Fruit fly (Drosophila melanogaster) whole organism, embryonic: ENCODE results near the gene Osi2.
A peak's percentile ranks its signal among the peaks of the same experiment; 100 is the strongest.

ENCODE experiments used
- CG10267 ChIP-seq: fragments of 200-800 bp; sonication (Bioruptor generic); optimal IDR thresholded peaks from 2 replicates; lab custom pipeline; 2018; ENCODE audit warnings: missing biosample characterization, mild to moderate bottlenecking, missing genetic modification characterization, moderate library complexity
- CG11247 ChIP-seq: fragments of 200-800 bp; sonication (Bioruptor generic); IDR thresholded peaks from 2 replicates; pipeline ENCODE4 v1.3.6; 2022; ENCODE audit warnings: missing biosample characterization, missing genetic modification characterization
- CG11456 ChIP-seq: fragments of 200-800 bp; sonication (Bioruptor generic); IDR thresholded peaks from 3 replicates; pipeline ENCODE4 v1.3.6; 2022; ENCODE audit warnings: missing biosample characterization, missing genetic modification characterization
- CG11504 ChIP-seq: fragments of 200-800 bp; sonication (Bioruptor generic); optimal IDR thresholded peaks from 3 replicates; lab custom pipeline; 2019; ENCODE audit warnings: missing biosample characterization, mild to moderate bottlenecking, missing genetic modification characterization, moderate library complexity
- CG12942 ChIP-seq: fragments of 200-800 bp; sonication (Bioruptor generic); optimal IDR thresholded peaks from 3 replicates; lab custom pipeline; 2016; ENCODE audit warnings: missing biosample characterization, missing genetic modification characterization
- CG14441 ChIP-seq: fragments of 200-800 bp; sonication (Bioruptor generic); IDR thresholded peaks from 2 replicates; pipeline ENCODE4 v1.3.6; 2022; ENCODE audit warnings: missing biosample characterization, missing genetic modification characterization
- CG14667 ChIP-seq: fragments of 200-800 bp; sonication (Bioruptor generic); IDR thresholded peaks from 2 replicates; pipeline ENCODE4 v1.3.6; 2022; ENCODE audit warnings: missing biosample characterization, missing genetic modification characterization
- CG1602 ChIP-seq: fragments of 200-800 bp; sonication (Bioruptor generic); optimal IDR thresholded peaks from 3 replicates; lab custom pipeline; 2016; ENCODE audit warnings: missing biosample characterization, missing genetic modification characterization
- CG16813 ChIP-seq: fragments of 200-800 bp; sonication (Bioruptor generic); IDR thresholded peaks from 3 replicates; pipeline ENCODE4 v1.3.6; 2022; ENCODE audit warnings: missing biosample characterization, missing genetic modification characterization; ENCODE audit not compliant: partially characterized antibody
- CG16815 ChIP-seq: fragments of 200-800 bp; sonication (Bioruptor generic); optimal IDR thresholded peaks from 3 replicates; lab custom pipeline; 2017; ENCODE audit warnings: missing biosample characterization, mild to moderate bottlenecking, missing genetic modification characterization
- CG31224 ChIP-seq: fragments of 200-800 bp; sonication (Bioruptor generic); IDR thresholded peaks from 2 replicates; pipeline ENCODE4 v1.3.6; 2022; ENCODE audit warnings: missing biosample characterization, missing genetic modification characterization
- CG31441 ChIP-seq: fragments of 200-800 bp; sonication (Bioruptor generic); IDR thresholded peaks from 2 replicates; pipeline ENCODE4 v1.3.6; 2022; ENCODE audit warnings: missing biosample characterization, missing genetic modification characterization
- CG32772 ChIP-seq: fragments of 200-800 bp; sonication (Bioruptor generic); IDR thresholded peaks from 2 replicates; pipeline ENCODE4 v1.3.6; 2022; ENCODE audit warnings: missing biosample characterization, missing genetic modification characterization
- CG6689 ChIP-seq: fragments of 200-800 bp; sonication (Bioruptor generic); IDR thresholded peaks from 2 replicates; pipeline ENCODE4 v1.3.6; 2022; ENCODE audit warnings: missing biosample characterization, missing genetic modification characterization
- CG6765 ChIP-seq: fragments of 200-800 bp; sonication (Bioruptor generic); optimal IDR thresholded peaks from 3 replicates; lab custom pipeline; 2017; ENCODE audit warnings: missing biosample characterization, mild to moderate bottlenecking, missing genetic modification characterization
- CG7556 ChIP-seq: fragments of 200-800 bp; sonication (Bioruptor generic); optimal IDR thresholded peaks from 2 replicates; lab custom pipeline; 2017; ENCODE audit warnings: missing biosample characterization, mild to moderate bottlenecking, missing genetic modification characterization
- CG8944 ChIP-seq: fragments of 200-800 bp; sonication (Bioruptor generic); optimal IDR thresholded peaks from 3 replicates; lab custom pipeline; 2016; ENCODE audit warnings: missing biosample characterization, missing genetic modification characterization
- CG9876 ChIP-seq: fragments of 200-800 bp; sonication (Bioruptor generic); optimal IDR thresholded peaks from 2 replicates; lab custom pipeline; 2016; ENCODE audit warnings: missing biosample characterization, missing genetic modification characterization
- CHES-1-like ChIP-seq: fragments of 200-800 bp; sonication (Bioruptor generic); optimal IDR thresholded peaks from 2 replicates; lab custom pipeline; 2016; ENCODE audit warnings: missing biosample characterization, missing genetic modification characterization
- Camta ChIP-seq: fragments of 200-800 bp; sonication (Bioruptor generic); optimal IDR thresholded peaks from 2 replicates; lab custom pipeline; 2016; ENCODE audit warnings: missing biosample characterization, missing genetic modification characterization
- CoRest ChIP-seq: fragments of 200-800 bp; sonication (Bioruptor generic); optimal IDR thresholded peaks from 3 replicates; lab custom pipeline; 2018; ENCODE audit warnings: missing biosample characterization, mild to moderate bottlenecking, missing genetic modification characterization, moderate library complexity
- HLH3B ChIP-seq: fragments of 200-800 bp; sonication (Bioruptor generic); IDR thresholded peaks from 2 replicates; pipeline ENCODE4 v1.3.6; 2022; ENCODE audit warnings: missing biosample characterization, missing genetic modification characterization
- Hr3 ChIP-seq: fragments of 200-800 bp; sonication (Bioruptor generic); optimal IDR thresholded peaks from 3 replicates; lab custom pipeline; 2016; ENCODE audit warnings: missing biosample characterization, missing genetic modification characterization
- Hr51 ChIP-seq, 2 experiments: fragments of 200-800 bp; sonication (Bioruptor generic); optimal IDR thresholded peaks; 2 replicates in 1 of 2; 3 replicates in 1 of 2; lab custom pipeline; 2016 to 2018; ENCODE audit warnings: missing biosample characterization in 2 of 2, missing genetic modification characterization in 2 of 2, mild to moderate bottlenecking in 1 of 2, moderate library complexity in 1 of 2
- Hr78 ChIP-seq, 2 experiments: fragments of 200-800 bp in 1 of 2; fragments of >200 bp in 1 of 2; sonication (Bioruptor generic) in 1 of 2; optimal IDR thresholded peaks; 2 replicates each; lab custom pipeline; 2017 to 2019; ENCODE audit warnings: missing biosample characterization in 2 of 2, missing genetic modification characterization in 2 of 2, mild to moderate bottlenecking in 1 of 2, moderate library complexity in 1 of 2
- Med ChIP-seq: fragments of 200-800 bp; sonication (Bioruptor generic); peaks from one replicate; lab custom pipeline; 2016; ENCODE audit warnings: missing biosample characterization, missing genetic modification characterization, mild to moderate bottlenecking, inconsistent platforms, moderate library complexity
- Pdp1 ChIP-seq, 2 experiments: fragments of 200-800 bp; sonication (Bioruptor generic); optimal IDR thresholded peaks; 3 replicates each; lab custom pipeline; 2016; ENCODE audit warnings: missing biosample characterization in 2 of 2, missing genetic modification characterization in 2 of 2, mild to moderate bottlenecking in 1 of 2, moderate library complexity in 1 of 2
- Rfx ChIP-seq: fragments of 200-800 bp; sonication (Bioruptor generic); IDR thresholded peaks from 2 replicates; pipeline ENCODE4 v1.3.6; 2022; ENCODE audit warnings: missing biosample characterization, missing genetic modification characterization
- Sox102F ChIP-seq: fragments of 200-800 bp; sonication (Bioruptor generic); optimal IDR thresholded peaks from 2 replicates; lab custom pipeline; 2018; ENCODE audit warnings: missing biosample characterization, mild to moderate bottlenecking, missing genetic modification characterization, moderate library complexity
- Stat92E ChIP-seq, 3 experiments: fragments of >200 bp in 2 of 3; fragments of 200-800 bp in 1 of 3; sonication (Bioruptor generic) in 1 of 3; optimal IDR thresholded peaks; 2 replicates each; lab custom pipeline; 2017 to 2019; ENCODE audit warnings: missing biosample characterization in 3 of 3, missing genetic modification characterization in 3 of 3, mild to moderate bottlenecking in 1 of 3, moderate library complexity in 1 of 3
- Xbp1 ChIP-seq: fragments of 200-800 bp; sonication (Bioruptor generic); optimal IDR thresholded peaks from 3 replicates; lab custom pipeline; 2016; ENCODE audit warnings: missing biosample characterization, mild to moderate bottlenecking, missing genetic modification characterization
- al ChIP-seq: fragments of 200-800 bp; sonication (Bioruptor generic); IDR thresholded peaks from 2 replicates; pipeline ENCODE4 v1.3.6; 2022; ENCODE audit warnings: missing biosample characterization, missing genetic modification characterization
- ara ChIP-seq: fragments of 200-800 bp; sonication (Bioruptor generic); IDR thresholded peaks from 2 replicates; pipeline ENCODE4 v1.3.6; 2022; ENCODE audit warnings: missing biosample characterization, missing genetic modification characterization
- dati ChIP-seq: fragments of 200-800 bp; sonication (Bioruptor generic); IDR thresholded peaks from 2 replicates; pipeline ENCODE4 v1.3.6; 2022; ENCODE audit warnings: missing biosample characterization, missing genetic modification characterization
- dmrt99B ChIP-seq: fragments of 200-800 bp; sonication (Bioruptor generic); optimal IDR thresholded peaks from 2 replicates; lab custom pipeline; 2018; ENCODE audit warnings: missing biosample characterization, mild to moderate bottlenecking, missing genetic modification characterization, moderate library complexity
- ewg ChIP-seq: fragments of 200-800 bp; sonication (Bioruptor generic); optimal IDR thresholded peaks from 3 replicates; lab custom pipeline; 2017; ENCODE audit warnings: mild to moderate bottlenecking, missing biosample characterization, missing genetic modification reagents, missing genetic modification characterization
- grau ChIP-seq: fragments of 200-800 bp; optimal IDR thresholded peaks from 3 replicates; lab custom pipeline; 2019; ENCODE audit warnings: missing biosample characterization, mild to moderate bottlenecking, missing genetic modification characterization, moderate library complexity
- gt ChIP-seq: fragments of 200-800 bp; sonication (Bioruptor generic); IDR thresholded peaks from 2 replicates; pipeline ENCODE4 v1.3.6; 2022; ENCODE audit warnings: missing biosample characterization, missing genetic modification characterization
- hbn ChIP-seq: fragments of 200-800 bp; sonication (Bioruptor generic); IDR thresholded peaks from 2 replicates; pipeline ENCODE4 v1.3.6; 2022; ENCODE audit warnings: missing biosample characterization, missing genetic modification characterization; ENCODE audit not compliant: partially characterized antibody
- her ChIP-seq: fragments of 200-800 bp; sonication (Bioruptor generic); optimal IDR thresholded peaks from 2 replicates; lab custom pipeline; 2016; ENCODE audit warnings: missing biosample characterization, missing genetic modification characterization
- inv ChIP-seq: fragments of 200-800 bp; sonication (Bioruptor generic); IDR thresholded peaks from 2 replicates; pipeline ENCODE4 v1.3.6; 2022; ENCODE audit warnings: missing biosample characterization, missing genetic modification characterization; ENCODE audit not compliant: partially characterized antibody
- lab ChIP-seq: fragments of 200-800 bp; sonication (Bioruptor generic); optimal IDR thresholded peaks from 3 replicates; lab custom pipeline; 2017; ENCODE audit warnings: missing biosample characterization, missing genetic modification characterization, mild to moderate bottlenecking, moderate library complexity, missing genetic modification reagents
- nau ChIP-seq: fragments of 200-800 bp; sonication (Bioruptor generic); optimal IDR thresholded peaks from 3 replicates; lab custom pipeline; 2017; ENCODE audit warnings: missing biosample characterization, mild to moderate bottlenecking, missing genetic modification characterization, missing genetic modification reagents
- odd ChIP-seq: fragments of 200-800 bp; sonication (Bioruptor generic); optimal IDR thresholded peaks from 2 replicates; lab custom pipeline; 2017; ENCODE audit warnings: missing biosample characterization, mild to moderate bottlenecking, missing genetic modification characterization
- peb ChIP-seq: fragments of 200-800 bp; sonication (Bioruptor generic); IDR thresholded peaks from 2 replicates; pipeline ENCODE4 v1.3.6; 2022; ENCODE audit warnings: missing biosample characterization, missing genetic modification characterization
- repo ChIP-seq: fragments of 200-800 bp; sonication (Bioruptor generic); optimal IDR thresholded peaks from 2 replicates; lab custom pipeline; 2016; ENCODE audit warnings: missing biosample characterization, missing genetic modification characterization
- sisA ChIP-seq: fragments of 200-800 bp; sonication (Bioruptor generic); IDR thresholded peaks from 2 replicates; pipeline ENCODE4 v1.3.6; 2022; ENCODE audit warnings: missing biosample characterization, missing genetic modification characterization
- sr ChIP-seq: fragments of 200-800 bp; sonication (Bioruptor generic); IDR thresholded peaks from 3 replicates; pipeline ENCODE4 v1.3.6; 2022; ENCODE audit warnings: missing biosample characterization, missing genetic modification characterization
- stc ChIP-seq: fragments of 200-800 bp; sonication (Bioruptor generic); IDR thresholded peaks from 2 replicates; pipeline ENCODE4 v1.3.6; 2022; ENCODE audit warnings: missing biosample characterization, missing genetic modification characterization
- unc-4 ChIP-seq: fragments of 200-800 bp; sonication (Bioruptor generic); IDR thresholded peaks from 2 replicates; pipeline ENCODE4 v1.3.6; 2022; ENCODE audit warnings: missing biosample characterization, missing genetic modification characterization; ENCODE audit not compliant: partially characterized antibody

The Osi2 gene

DNA sequence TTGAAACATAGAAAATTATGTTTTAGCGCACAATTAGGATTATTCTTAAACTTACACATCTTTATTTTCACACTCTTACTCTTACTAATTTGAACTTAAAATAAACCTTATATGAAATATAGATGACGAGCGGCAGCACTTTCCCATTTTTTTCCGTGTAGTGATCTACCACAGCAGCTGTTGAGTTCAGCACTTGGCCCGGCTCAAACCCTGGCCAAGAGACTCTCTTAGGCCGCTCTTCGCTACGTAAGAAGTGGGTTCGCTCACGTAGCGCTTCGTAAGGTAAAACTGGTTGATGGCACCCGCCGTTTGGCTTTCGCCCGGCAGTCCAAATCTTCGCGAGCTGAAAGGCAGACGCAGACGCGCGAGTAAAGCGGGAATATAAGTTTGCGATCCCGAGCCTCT lies 10.7 kb upstream of the Osi2 start, which contains the start of gene Osi24:
Osi24 (plus strand) TSS at position 324 of the 405 bp plus-strand sequence.
- no peak for TF ChIP-seq unc-4 (GFP tag; lab: Robert Waterston, UW)
- TF ChIP-seq peb (GFP tag; lab: Robert Waterston, UW) = peak; percentile 57
- no peak for TF ChIP-seq CG16815 (GFP tag; lab: Kevin White, UChicago)
- TF ChIP-seq sr (GFP tag; lab: Robert Waterston, UW) = no peak
- peak; percentile 27 for TF ChIP-seq CoRest
- TF ChIP-seq inv (GFP tag; lab: Robert Waterston, UW) = no peak
- peak in 1 of 2 experiments; percentile 41 for TF ChIP-seq Hr78 (GFP tag; optimal IDR thresholded peaks at IDR 0.05; lab: Kevin White, UChicago)
- TF ChIP-seq al (GFP tag; lab: Robert Waterston, UW) = peak; percentile 22; the same call in 1 of the 2 replicates
- peak; percentile 32 for TF ChIP-seq CHES-1-like (GFP tag; lab: Kevin White, UChicago)
- TF ChIP-seq CG11456 (GFP tag; lab: Robert Waterston, UW) = peak; percentile 54; the same call in 1 of the 3 replicates
- peak; percentile 73 for TF ChIP-seq CG31441 (GFP tag; lab: Robert Waterston, UW)
- TF ChIP-seq CG32772 = peak; percentile 62
- peak; percentile 74 for TF ChIP-seq dmrt99B (tag; lab: Kevin White, UChicago)
- TF ChIP-seq stc = peak; percentile 71
- TF ChIP-seq CG16813 = no peak
- peak; percentile 44 for TF ChIP-seq Camta (GFP tag; lab: Kevin White, UChicago)
- TF ChIP-seq CG31224 (GFP tag; lab: Robert Waterston, UW) = 0 out of 2 replicates have a peak, but pooled peaks have one; percentile 29
- peak in 1 of 2 experiments; percentile 73 for TF ChIP-seq Hr51 (GFP tag; optimal IDR thresholded peaks at IDR 0.05; lab: Kevin White, UChicago)
- TF ChIP-seq grau (tag; lab: Kevin White, UChicago) = peak; percentile 48
- no peak for TF ChIP-seq Stat92E (GFP tag; optimal IDR thresholded peaks at IDR 0.05; lab: Kevin White, UChicago)
- 0 out of 2 replicates have a peak, but pooled peaks have one; percentile 22 for TF ChIP-seq CG11247
- TF ChIP-seq CG8944 (GFP tag; lab: Kevin White, UChicago) = peak; percentile 27
- no peak for TF ChIP-seq repo (GFP tag; lab: Kevin White, UChicago)
- TF ChIP-seq ewg (GFP tag; lab: Kevin White, UChicago) = peak; percentile 52
- peak; percentile 52 for TF ChIP-seq lab (GFP tag; lab: Kevin White, UChicago)
- TF ChIP-seq Xbp1 (GFP tag; lab: Kevin White, UChicago) = peak; percentile 64
- peak; percentile 39 for TF ChIP-seq Hr3 (GFP tag; lab: Kevin White, UChicago)
- TF ChIP-seq gt (GFP tag; lab: Robert Waterston, UW) = no peak
- TF ChIP-seq Sox102F (GFP tag; lab: Kevin White, UChicago) = peak; percentile 83
- TF ChIP-seq CG6765 (GFP tag; lab: Kevin White, UChicago) = no peak
- TF ChIP-seq odd (GFP tag; lab: Kevin White, UChicago) = peak; percentile 36
- no peak for TF ChIP-seq her (GFP tag; lab: Kevin White, UChicago)
- peak; percentile 55 for TF ChIP-seq CG14667 (GFP tag; lab: Robert Waterston, UW)
- no peak for TF ChIP-seq hbn
- TF ChIP-seq Med = peak; percentile 90
- peak; percentile 53; the same call in 1 of the 2 replicates for TF ChIP-seq dati (GFP tag; lab: Robert Waterston, UW)
- TF ChIP-seq Rfx = peak; percentile 41; the same call in 1 of the 2 replicates
- TF ChIP-seq CG7556 = peak; percentile 46
- peak; percentile 3 for TF ChIP-seq CG1602 (GFP tag; lab: Kevin White, UChicago)
- peak; percentile 73 for TF ChIP-seq sisA
- TF ChIP-seq CG10267 (tag; lab: Kevin White, UChicago) = peak; percentile 39
- peak; percentile 73 for TF ChIP-seq CG14441 (GFP tag; lab: Robert Waterston, UW)
- peak; percentile 37 for TF ChIP-seq CG12942 (GFP tag; lab: Kevin White, UChicago)
- peak; percentile 64 for TF ChIP-seq CG6689 (GFP tag; lab: Robert Waterston, UW)
- TF ChIP-seq ara (GFP tag; lab: Robert Waterston, UW) = peak; percentile 67
- peak; percentile 37 to 41 for TF ChIP-seq Pdp1 (GFP tag; optimal IDR thresholded peaks at IDR 0.05; lab: Kevin White, UChicago)
- peak; percentile 63 for TF ChIP-seq CG11504 (tag; lab: Kevin White, UChicago)
- TF ChIP-seq nau (GFP tag; lab: Kevin White, UChicago) = peak; percentile 47
- no peak for TF ChIP-seq CG9876 (GFP tag; lab: Kevin White, UChicago)
- peak; percentile 74 for TF ChIP-seq HLH3B (GFP tag; lab: Robert Waterston, UW)
